Fruit fly (Drosophila melanogaster) whole organism, embryonic: ENCODE data around the gene Atg14.

Experiments
- Atf-2 ChIP-seq: fragments of 200-800 bp; sonication (Bioruptor generic); optimal IDR thresholded peaks from 2 replicates; lab custom pipeline; 2016; ENCODE audit warnings: missing biosample characterization, missing genetic modification characterization
- B-H2 ChIP-seq: fragments of 200-800 bp; sonication (Bioruptor generic); optimal IDR thresholded peaks from 2 replicates; lab custom pipeline; 2018; ENCODE audit warnings: missing biosample characterization, mild to moderate bottlenecking, missing genetic modification characterization
- BEAF-32 ChIP-seq: fragments of 200-800 bp; sonication (Bioruptor generic); optimal IDR thresholded peaks from 3 replicates; lab custom pipeline; 2017; ENCODE audit warnings: missing biosample characterization, missing genetic modification characterization, mild to moderate bottlenecking, moderate library complexity, missing genetic modification reagents
- Bdp1 ChIP-seq: fragments of 200-800 bp; sonication (Bioruptor generic); optimal IDR thresholded peaks from 3 replicates; lab custom pipeline; 2016; ENCODE audit warnings: missing biosample characterization, missing genetic modification characterization
- CG1024 ChIP-seq: fragments of 200-800 bp; sonication (Bioruptor generic); IDR thresholded peaks from 2 replicates; pipeline ENCODE4 v1.3.6; 2022; ENCODE audit warnings: missing biosample characterization, missing genetic modification characterization
- CG10267 ChIP-seq: fragments of 200-800 bp; sonication (Bioruptor generic); optimal IDR thresholded peaks from 2 replicates; lab custom pipeline; 2018; ENCODE audit warnings: missing biosample characterization, mild to moderate bottlenecking, missing genetic modification characterization, moderate library complexity
- CG11504 ChIP-seq: fragments of 200-800 bp; sonication (Bioruptor generic); optimal IDR thresholded peaks from 3 replicates; lab custom pipeline; 2019; ENCODE audit warnings: missing biosample characterization, mild to moderate bottlenecking, missing genetic modification characterization, moderate library complexity
- CG11695 ChIP-seq: fragments of 200-800 bp; sonication (Bioruptor generic); IDR thresholded peaks from 3 replicates; pipeline ENCODE4 v1.3.6; 2022; ENCODE audit warnings: missing biosample characterization, missing genetic modification characterization
- CG16863 ChIP-seq: fragments of 200-800 bp; sonication (Bioruptor generic); optimal IDR thresholded peaks from 3 replicates; lab custom pipeline; 2016; ENCODE audit warnings: missing biosample characterization, missing genetic modification characterization
- CG17385 ChIP-seq: fragments of 200-800 bp; sonication (Bioruptor generic); optimal IDR thresholded peaks from 3 replicates; lab custom pipeline; 2018; ENCODE audit warnings: missing biosample characterization, mild to moderate bottlenecking, missing genetic modification characterization
- CG3065 ChIP-seq: fragments of 200-800 bp; sonication (Bioruptor generic); optimal IDR thresholded peaks from 2 replicates; lab custom pipeline; 2016; ENCODE audit warnings: missing biosample characterization, missing genetic modification characterization
- CG31224 ChIP-seq: fragments of 200-800 bp; sonication (Bioruptor generic); IDR thresholded peaks from 2 replicates; pipeline ENCODE4 v1.3.6; 2022; ENCODE audit warnings: missing biosample characterization, missing genetic modification characterization
- CG31388 ChIP-seq: fragments of 200-800 bp; sonication (Bioruptor generic); optimal IDR thresholded peaks from 2 replicates; lab custom pipeline; 2016; ENCODE audit warnings: missing biosample characterization, missing genetic modification characterization
- CG33213 ChIP-seq: fragments of 200-800 bp; sonication (Bioruptor generic); optimal IDR thresholded peaks from 3 replicates; lab custom pipeline; 2016; ENCODE audit warnings: missing biosample characterization, missing genetic modification characterization
- CG3847 ChIP-seq: fragments of 200-800 bp; sonication (Bioruptor generic); IDR thresholded peaks from 2 replicates; pipeline ENCODE4 v1.3.6; 2022; ENCODE audit warnings: missing biosample characterization, missing genetic modification characterization
- CG7271 ChIP-seq: fragments of 200-800 bp; sonication (Bioruptor generic); optimal IDR thresholded peaks from 2 replicates; lab custom pipeline; 2018; ENCODE audit warnings: missing biosample characterization, mild to moderate bottlenecking, missing genetic modification characterization, moderate library complexity
- CG9437 ChIP-seq: fragments of 200-800 bp; sonication (Bioruptor generic); optimal IDR thresholded peaks from 2 replicates; lab custom pipeline; 2018; ENCODE audit warnings: missing biosample characterization, mild to moderate bottlenecking, missing genetic modification characterization
- D19A ChIP-seq: fragments of 200-800 bp; optimal IDR thresholded peaks from 3 replicates; lab custom pipeline; 2019; ENCODE audit warnings: missing biosample characterization, mild to moderate bottlenecking, missing genetic modification characterization, moderate library complexity
- D19B ChIP-seq: fragments of 200-800 bp; sonication (Bioruptor generic); optimal IDR thresholded peaks from 2 replicates; lab custom pipeline; 2017; ENCODE audit warnings: missing biosample characterization, mild to moderate bottlenecking, missing genetic modification characterization
- Dad ChIP-seq: fragments of 200-800 bp; sonication (Bioruptor generic); optimal IDR thresholded peaks from 3 replicates; lab custom pipeline; 2016; ENCODE audit warnings: missing biosample characterization, missing genetic modification characterization
- Dip2 ChIP-seq: fragments of 200-800 bp; sonication (Bioruptor generic); IDR thresholded peaks from 2 replicates; pipeline ENCODE4 v1.3.6; 2022; ENCODE audit warnings: missing biosample characterization, missing genetic modification characterization
- Ets97D ChIP-seq: fragments of 200-800 bp; sonication (Bioruptor generic); optimal IDR thresholded peaks from 3 replicates; lab custom pipeline; 2016; ENCODE audit warnings: missing biosample characterization, missing genetic modification characterization
- Fer2 ChIP-seq: fragments of 200-800 bp; sonication (Bioruptor generic); optimal IDR thresholded peaks from 2 replicates; lab custom pipeline; 2018; ENCODE audit warnings: missing biosample characterization, mild to moderate bottlenecking, missing genetic modification characterization, moderate library complexity
- Hr3 ChIP-seq: fragments of 200-800 bp; sonication (Bioruptor generic); optimal IDR thresholded peaks from 3 replicates; lab custom pipeline; 2016; ENCODE audit warnings: missing biosample characterization, missing genetic modification characterization
- Jarid2 ChIP-seq: fragments of 200-800 bp; sonication (Bioruptor generic); optimal IDR thresholded peaks from 3 replicates; lab custom pipeline; 2017; ENCODE audit warnings: mild to moderate bottlenecking, missing biosample characterization, missing genetic modification reagents, missing genetic modification characterization
- Stat92E ChIP-seq, 3 experiments: fragments of >200 bp in 2 of 3; fragments of 200-800 bp in 1 of 3; sonication (Bioruptor generic) in 1 of 3; optimal IDR thresholded peaks; 2 replicates each; lab custom pipeline; 2017 to 2019; ENCODE audit warnings: missing biosample characterization in 3 of 3, missing genetic modification characterization in 3 of 3, mild to moderate bottlenecking in 1 of 3, moderate library complexity in 1 of 3
- Trl ChIP-seq, 3 experiments: fragments of >200 bp in 2 of 3; fragments of 200-800 bp in 1 of 3; sonication (Bioruptor generic) in 1 of 3; optimal IDR thresholded peaks; 2 replicates in 1 of 3; 3 replicates in 2 of 3; lab custom pipeline; 2016 to 2017; ENCODE audit warnings: missing biosample characterization in 1 of 3, missing genetic modification characterization in 1 of 3
- Xrp1 ChIP-seq: fragments of 200-800 bp; sonication (Bioruptor generic); IDR thresholded peaks from 2 replicates; pipeline ENCODE4 v1.3.6; 2022; ENCODE audit warnings: missing biosample characterization, missing genetic modification characterization
- ara ChIP-seq: fragments of 200-800 bp; sonication (Bioruptor generic); IDR thresholded peaks from 2 replicates; pipeline ENCODE4 v1.3.6; 2022; ENCODE audit warnings: missing biosample characterization, missing genetic modification characterization
- bcd ChIP-seq: fragments of 200-800 bp; sonication (Bioruptor generic); optimal IDR thresholded peaks from 2 replicates; lab custom pipeline; 2017; ENCODE audit warnings: missing biosample characterization, mild to moderate bottlenecking, missing genetic modification characterization
- chinmo ChIP-seq: fragments of 200-800 bp; sonication (Bioruptor generic); IDR thresholded peaks from 4 replicates; pipeline ENCODE4 v1.3.6; 2022; ENCODE audit warnings: missing biosample characterization, missing genetic modification characterization; ENCODE audit not compliant: partially characterized antibody
- chm ChIP-seq: fragments of 200-800 bp; sonication (Bioruptor generic); IDR thresholded peaks from 2 replicates; pipeline ENCODE4 v1.3.6; 2022; ENCODE audit warnings: missing biosample characterization, missing genetic modification characterization
- crc ChIP-seq: fragments of 200-800 bp; sonication (Bioruptor generic); optimal IDR thresholded peaks from 2 replicates; lab custom pipeline; 2016; ENCODE audit warnings: missing biosample characterization, missing genetic modification characterization
- crol ChIP-seq: fragments of 200-800 bp; sonication (Bioruptor generic); IDR thresholded peaks from 2 replicates; pipeline ENCODE4 v1.3.6; 2022; ENCODE audit warnings: missing biosample characterization, missing genetic modification characterization
- emc ChIP-seq: fragments of 200-800 bp; sonication (Bioruptor generic); optimal IDR thresholded peaks from 2 replicates; lab custom pipeline; 2016; ENCODE audit warnings: missing biosample characterization, missing genetic modification characterization
- fd3F ChIP-seq: fragments of 200-800 bp; sonication (Bioruptor generic); optimal IDR thresholded peaks from 2 replicates; lab custom pipeline; 2018; ENCODE audit warnings: missing biosample characterization, mild to moderate bottlenecking, missing genetic modification characterization, moderate library complexity
- fd96Cb ChIP-seq: fragments of 200-800 bp; sonication (Bioruptor generic); optimal IDR thresholded peaks from 2 replicates; lab custom pipeline; 2018; ENCODE audit warnings: missing biosample characterization, mild to moderate bottlenecking, missing genetic modification characterization, moderate library complexity
- gcm ChIP-seq: fragments of 200-800 bp; sonication (Bioruptor generic); optimal IDR thresholded peaks from 2 replicates; lab custom pipeline; 2019; ENCODE audit warnings: missing biosample characterization, mild to moderate bottlenecking, missing genetic modification characterization, moderate library complexity
- gem ChIP-seq: fragments of 200-800 bp; sonication (Bioruptor generic); optimal IDR thresholded peaks from 2 replicates; lab custom pipeline; 2019; ENCODE audit warnings: missing biosample characterization, mild to moderate bottlenecking, missing genetic modification characterization, moderate library complexity
- grau ChIP-seq: fragments of 200-800 bp; optimal IDR thresholded peaks from 3 replicates; lab custom pipeline; 2019; ENCODE audit warnings: missing biosample characterization, mild to moderate bottlenecking, missing genetic modification characterization, moderate library complexity
- gro ChIP-seq: fragments of 200-800 bp; sonication (Bioruptor generic); optimal IDR thresholded peaks from 2 replicates; lab custom pipeline; 2016; ENCODE audit warnings: missing biosample characterization, missing genetic modification characterization
- gsb ChIP-seq: fragments of 200-800 bp; sonication (Bioruptor generic); IDR thresholded peaks from 2 replicates; pipeline ENCODE4 v1.3.6; 2022; ENCODE audit warnings: missing biosample characterization, missing genetic modification characterization
- kay ChIP-seq: fragments of 200-800 bp; sonication (Bioruptor generic); optimal IDR thresholded peaks from 2 replicates; lab custom pipeline; 2016; ENCODE audit warnings: missing biosample characterization, missing genetic modification characterization
- otp ChIP-seq: fragments of 200-800 bp; sonication (Bioruptor generic); IDR thresholded peaks from 3 replicates; pipeline ENCODE4, ENCODE4 v1.3.6; 2022; ENCODE audit warnings: missing biosample characterization, missing genetic modification characterization
- repo ChIP-seq: fragments of 200-800 bp; sonication (Bioruptor generic); optimal IDR thresholded peaks from 2 replicates; lab custom pipeline; 2016; ENCODE audit warnings: missing biosample characterization, missing genetic modification characterization
- rib ChIP-seq: fragments of 200-800 bp; sonication (Bioruptor generic); IDR thresholded peaks from 2 replicates; pipeline ENCODE4 v1.3.6; 2022; ENCODE audit warnings: missing biosample characterization, missing genetic modification characterization
- schlank ChIP-seq: fragments of 200-800 bp; sonication (Bioruptor generic); optimal IDR thresholded peaks from 2 replicates; lab custom pipeline; 2018; ENCODE audit warnings: missing biosample characterization, mild to moderate bottlenecking, missing genetic modification characterization
- sens ChIP-seq: fragments of 200-800 bp; sonication (Bioruptor generic); peaks from one replicate; lab custom pipeline; 2016; ENCODE audit warnings: missing biosample characterization, missing genetic modification characterization
- tgo ChIP-seq: fragments of 200-800 bp; sonication (Bioruptor generic); IDR thresholded peaks from 3 replicates; pipeline ENCODE4 v1.3.6; 2022; ENCODE audit warnings: missing biosample characterization, missing genetic modification characterization
- tna ChIP-seq: fragments of 200-800 bp; sonication (Bioruptor generic); IDR thresholded peaks from 2 replicates; pipeline ENCODE4 v1.3.6; 2022; ENCODE audit warnings: missing biosample characterization, missing genetic modification characterization; ENCODE audit not compliant: partially characterized antibody
- zfh2 ChIP-seq: fragments of 200-800 bp; sonication (Bioruptor generic); optimal IDR thresholded peaks from 2 replicates; lab custom pipeline; 2016; ENCODE audit warnings: missing biosample characterization, missing genetic modification characterization

The Atg14 gene

dm6 chr3R:29148072-29148471, 31.9 kb downstream of the Atg14 start, which contains the start of the genes CG11882 and Pglym78 (continued):
- peak; percentile 58 for TF ChIP-seq rib (GFP tag; lab: Robert Waterston, UW)
- peak; percentile 20; the same call in 1 of the 2 replicates for TF ChIP-seq Xrp1
- no peak for TF ChIP-seq Atf-2 (GFP tag; lab: Kevin White, UChicago)
- TF ChIP-seq D19B (GFP tag; lab: Kevin White, UChicago) = no peak
- peak; percentile 37 for TF ChIP-seq bcd (GFP tag; lab: Kevin White, UChicago)
- no peak for TF ChIP-seq Stat92E (GFP tag; optimal IDR thresholded peaks at IDR 0.05; lab: Kevin White, UChicago)
- TF ChIP-seq CG9437 (GFP tag; lab: Kevin White, UChicago) = no peak
- TF ChIP-seq chinmo (GFP tag; lab: Robert Waterston, UW) = peak; percentile 93
- TF ChIP-seq CG3065 = peak; percentile 27
- TF ChIP-seq Dad (GFP tag; lab: Kevin White, UChicago) = peak; percentile 48
- TF ChIP-seq Bdp1 (GFP tag; lab: Kevin White, UChicago) = peak; percentile 20
- peak; percentile 80 for TF ChIP-seq chm (GFP tag; lab: Robert Waterston, UW)
- peak; percentile 9 for TF ChIP-seq gcm (GFP tag; lab: Kevin White, UChicago)
- peak; percentile 81 for TF ChIP-seq Hr3 (GFP tag; lab: Kevin White, UChicago)
- TF ChIP-seq zfh2 (GFP tag; lab: Kevin White, UChicago) = peak; percentile 63
- peak; percentile 88 for TF ChIP-seq sens (GFP tag; lab: Kevin White, UChicago)
- no peak for TF ChIP-seq schlank (tag; lab: Kevin White, UChicago)
- TF ChIP-seq CG1024 = 0 out of 2 replicates have a peak, but pooled peaks have one; percentile 14
- no peak for TF ChIP-seq gem (tag; lab: Kevin White, UChicago)
- TF ChIP-seq ara (GFP tag; lab: Robert Waterston, UW) = peak; percentile 51
- no peak for TF ChIP-seq repo (GFP tag; lab: Kevin White, UChicago)
- no peak for TF ChIP-seq Trl (optimal IDR thresholded peaks at IDR 0.05; lab: Kevin White, UChicago)
- peak; percentile 64 for TF ChIP-seq Trl (GFP tag; optimal IDR thresholded peaks at IDR 0.05; lab: Kevin White, UChicago)
- peak; percentile 61; the same call in 1 of the 3 replicates for TF ChIP-seq otp
- no peak for TF ChIP-seq Jarid2 (GFP tag; lab: Kevin White, UChicago)
- peak; percentile 37; the same call in 1 of the 2 replicates for TF ChIP-seq tna
- TF ChIP-seq grau = peak; percentile 31
- TF ChIP-seq BEAF-32 (GFP tag; lab: Kevin White, UChicago) = peak; percentile 60
- peak; percentile 52; the same call in 1 of the 2 replicates for TF ChIP-seq crol (GFP tag; lab: Robert Waterston, UW)
- TF ChIP-seq CG11695 (GFP tag; lab: Robert Waterston, UW) = no peak; the same call in 2 of the 3 replicates
- no peak for TF ChIP-seq CG17385 (GFP tag; lab: Kevin White, UChicago)
- TF ChIP-seq CG7271 (tag; lab: Kevin White, UChicago) = no peak
- TF ChIP-seq CG11504 (tag; lab: Kevin White, UChicago) = no peak
- TF ChIP-seq CG33213 (GFP tag; lab: Kevin White, UChicago) = peak; percentile 60
- no peak for TF ChIP-seq Fer2 (tag; lab: Kevin White, UChicago)
- TF ChIP-seq Ets97D (GFP tag; lab: Kevin White, UChicago) = peak; percentile 96
- TF ChIP-seq emc = peak; percentile 28
- TF ChIP-seq crc (GFP tag; lab: Kevin White, UChicago) = no peak
- peak; percentile 50 for TF ChIP-seq B-H2 (GFP tag; lab: Kevin White, UChicago)
- TF ChIP-seq kay = peak; percentile 20
- peak; percentile 36 for TF ChIP-seq CG10267 (tag; lab: Kevin White, UChicago)
- no peak for TF ChIP-seq fd3F (GFP tag; lab: Kevin White, UChicago)
- peak; percentile 90 for TF ChIP-seq CG3847
- TF ChIP-seq Dip2 = no peak
- no peak for TF ChIP-seq CG31388 (GFP tag; lab: Kevin White, UChicago)
- TF ChIP-seq gro (GFP tag; lab: Kevin White, UChicago) = peak; percentile 55
- TF ChIP-seq CG16863 (GFP tag; lab: Kevin White, UChicago) = peak; percentile 25
- TF ChIP-seq D19A (tag; lab: Kevin White, UChicago) = no peak
- TF ChIP-seq tgo (GFP tag; lab: Robert Waterston, UW) = no peak
- TF ChIP-seq CG31224 (GFP tag; lab: Robert Waterston, UW) = no peak
- TF ChIP-seq gsb (GFP tag; lab: Robert Waterston, UW) = peak; percentile 28; the same call in 1 of the 2 replicates
- no peak for TF ChIP-seq fd96Cb (tag; lab: Kevin White, UChicago)
